Fruit fly (Drosophila melanogaster) whole organism, pupa: ENCODE measurements around the gene aurA.

Experiments used
- CG10348 ChIP-seq: fragments of 200-800 bp; sonication (Bioruptor generic); IDR thresholded peaks from 2 replicates; pipeline ENCODE4 v1.3.6; 2022; ENCODE audit warnings: missing biosample characterization, missing genetic modification characterization
- CG12605 ChIP-seq: fragments of 200-800 bp; sonication (Bioruptor generic); IDR thresholded peaks from 2 replicates; pipeline ENCODE4 v1.3.6; 2022; ENCODE audit warnings: missing biosample characterization, missing genetic modification characterization
- CG13204 ChIP-seq: fragments of 200-800 bp; sonication (Bioruptor generic); optimal IDR thresholded peaks from 2 replicates; lab custom pipeline; 2018; ENCODE audit warnings: missing biosample characterization, mild to moderate bottlenecking, missing genetic modification characterization, moderate library complexity
- CG14655 ChIP-seq: fragments of 200-800 bp; sonication (Bioruptor generic); optimal IDR thresholded peaks from 3 replicates; lab custom pipeline; 2017; ENCODE audit warnings: mild to moderate bottlenecking, missing biosample characterization, missing genetic modification reagents, missing genetic modification characterization
- CG15710 ChIP-seq: fragments of 200-800 bp; sonication (Bioruptor generic); optimal IDR thresholded peaks from 2 replicates; lab custom pipeline; 2018; ENCODE audit warnings: missing biosample characterization, mild to moderate bottlenecking, missing genetic modification characterization, moderate library complexity
- CG17806 ChIP-seq: fragments of 200-800 bp; sonication (Bioruptor generic); optimal IDR thresholded peaks from 2 replicates; lab custom pipeline; 2018; ENCODE audit warnings: missing biosample characterization, mild to moderate bottlenecking, missing genetic modification characterization, moderate library complexity
- CG32121 ChIP-seq: fragments of 200-800 bp; sonication (Bioruptor generic); IDR thresholded peaks from 2 replicates; pipeline ENCODE4 v1.3.6; 2022; ENCODE audit warnings: missing biosample characterization, missing genetic modification characterization
- CG34367 ChIP-seq: fragments of 200-800 bp; sonication (Bioruptor generic); optimal IDR thresholded peaks from 2 replicates; lab custom pipeline; 2018; ENCODE audit warnings: missing biosample characterization, mild to moderate bottlenecking, missing genetic modification characterization
- CG4496 ChIP-seq: fragments of 200-800 bp; sonication (Bioruptor generic); IDR thresholded peaks from 3 replicates; pipeline ENCODE4 v1.3.6; 2022; ENCODE audit warnings: missing biosample characterization, missing genetic modification characterization
- CG8159 ChIP-seq: fragments of 200-800 bp; sonication (Bioruptor generic); optimal IDR thresholded peaks from 3 replicates; lab custom pipeline; 2018; ENCODE audit warnings: missing biosample characterization, mild to moderate bottlenecking, missing genetic modification characterization, moderate library complexity
- CG8301 ChIP-seq: fragments of 200-800 bp; sonication (Bioruptor generic); optimal IDR thresholded peaks from 2 replicates; lab custom pipeline; 2018; ENCODE audit warnings: missing biosample characterization, mild to moderate bottlenecking, missing genetic modification characterization
- CG9948 ChIP-seq: fragments of 200-800 bp; sonication (Bioruptor generic); optimal IDR thresholded peaks from 2 replicates; lab custom pipeline; 2018; ENCODE audit warnings: missing biosample characterization, mild to moderate bottlenecking, missing genetic modification characterization, moderate library complexity
- D1 ChIP-seq: fragments of 200-800 bp; sonication (Bioruptor generic); optimal IDR thresholded peaks from 2 replicates; lab custom pipeline; 2018; ENCODE audit warnings: missing biosample characterization, mild to moderate bottlenecking, missing genetic modification characterization, moderate library complexity
- EcR ChIP-seq: fragments of 200-800 bp; sonication (Bioruptor generic); optimal IDR thresholded peaks from 3 replicates; lab custom pipeline; 2019; ENCODE audit warnings: missing biosample characterization, missing genetic modification characterization, mild to moderate bottlenecking, moderate library complexity, missing genetic modification reagents
- Ets98B ChIP-seq: fragments of 200-800 bp; sonication (Bioruptor generic); IDR thresholded peaks from 2 replicates; pipeline ENCODE4 v1.3.6; 2022; ENCODE audit warnings: missing biosample characterization, missing genetic modification characterization
- Pif1A ChIP-seq: fragments of 200-800 bp; sonication (Bioruptor generic); optimal IDR thresholded peaks from 3 replicates; lab custom pipeline; 2016; ENCODE audit warnings: missing biosample characterization, missing genetic modification characterization
- Pif1B ChIP-seq: fragments of 200-800 bp; sonication (Bioruptor generic); optimal IDR thresholded peaks from 3 replicates; lab custom pipeline; 2016; ENCODE audit warnings: missing biosample characterization, missing genetic modification characterization
- Snoo ChIP-seq: fragments of 200-800 bp; sonication (Bioruptor generic); optimal IDR thresholded peaks from 3 replicates; lab custom pipeline; 2017; ENCODE audit warnings: missing biosample characterization, mild to moderate bottlenecking, missing genetic modification characterization, inconsistent platforms
- fd96Ca ChIP-seq: fragments of 200-800 bp; sonication (Bioruptor generic); IDR thresholded peaks from 3 replicates; pipeline ENCODE4 v1.3.6; 2022; ENCODE audit warnings: missing biosample characterization, missing genetic modification characterization
- gl ChIP-seq: fragments of 200-800 bp; sonication (Bioruptor generic); optimal IDR thresholded peaks from 2 replicates; lab custom pipeline; 2018; ENCODE audit warnings: missing biosample characterization, mild to moderate bottlenecking, missing genetic modification characterization
- rn ChIP-seq: fragments of 200-800 bp; sonication (Bioruptor generic); IDR thresholded peaks from 2 replicates; pipeline ENCODE4 v1.3.6; 2022; ENCODE audit warnings: missing biosample characterization, missing genetic modification characterization

The aurA gene

DNA sequence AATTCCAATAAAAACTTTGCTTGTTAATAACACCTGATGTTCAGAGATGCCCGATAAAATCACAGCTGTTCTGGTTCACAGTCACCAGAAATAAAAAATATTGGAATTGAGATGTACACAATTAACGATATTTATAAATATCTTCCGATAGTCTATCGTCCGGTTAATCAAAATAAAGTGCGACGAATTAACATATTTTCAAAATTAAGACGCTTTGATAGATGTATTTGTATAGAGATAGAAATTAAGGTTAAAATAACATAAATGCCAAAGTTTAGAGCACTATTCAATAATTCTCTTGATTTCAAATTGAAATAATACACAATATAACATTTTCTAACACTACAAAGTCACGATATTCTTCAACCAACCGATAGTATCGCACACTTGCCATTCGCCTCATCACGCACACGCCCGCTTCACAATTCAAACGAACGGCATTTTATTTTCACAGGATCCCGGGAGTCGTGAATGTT, at the start of gene aurA, which contains the start of gene CG3281:
Gene aurA (plus strand): TSS at position 386 of the 476 bp plus-strand sequence.
Gene CG3281 (minus strand): TSS at position 67 of the 476 bp plus-strand sequence.
- TF ChIP-seq Pif1B (GFP tag; lab: Kevin White, UChicago) (no peak), CG8159 (tag; lab: Kevin White, UChicago) (peak; percentile 60), CG15710 (tag; lab: Kevin White, UChicago) (peak; percentile 64), CG34367 (tag; lab: Kevin White, UChicago) (peak; percentile 7), Ets98B (GFP tag; lab: Robert Waterston, UW) (no peak; the same call in 1 of the 2 replicates), CG8301 (peak; percentile 39), CG12605 (no peak), CG14655 (GFP tag; lab: Kevin White, UChicago) (no peak), CG32121 (GFP tag; lab: Robert Waterston, UW) (peak; percentile 21; the same call in 1 of the 2 replicates), CG9948 (tag; lab: Kevin White, UChicago) (peak; percentile 44), D1 (tag; lab: Kevin White, UChicago) (no peak), fd96Ca (GFP tag; lab: Robert Waterston, UW) (no peak), CG17806 (tag; lab: Kevin White, UChicago) (peak; percentile 44), EcR (peak; percentile 67), Snoo (tag; lab: Kevin White, UChicago) (peak; percentile 16), rn (no peak), CG13204 (GFP tag; lab: Kevin White, UChicago) (no peak), CG4496 (GFP tag; lab: Robert Waterston, UW) (peak; percentile 61; the same call in 2 of the 3 replicates)

DNA sequence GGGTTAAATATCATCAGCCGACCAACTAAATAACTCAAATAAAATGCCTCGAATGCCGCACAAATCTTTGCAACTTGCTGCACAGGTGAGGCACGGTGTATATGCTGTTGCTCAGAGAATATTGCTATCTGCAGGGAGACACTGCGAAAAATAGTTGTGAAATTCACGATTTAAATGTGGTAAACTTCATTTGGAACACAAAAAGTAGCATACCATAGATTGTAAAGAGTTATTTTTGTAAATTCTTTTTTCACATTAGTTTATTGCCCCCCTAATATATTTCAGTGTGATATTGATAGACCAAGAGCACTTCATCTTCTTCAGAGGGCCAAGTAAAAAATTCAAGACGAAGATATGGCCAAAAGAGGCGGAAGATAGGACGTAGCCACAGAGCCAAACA, 42.3 kb upstream of the aurA start:
- TF ChIP-seq Ets98B (GFP tag; lab: Robert Waterston, UW) (peak; percentile 80), CG17806 (tag; lab: Kevin White, UChicago) (peak; percentile 88), CG13204 (GFP tag; lab: Kevin White, UChicago) (peak; percentile 53), fd96Ca (GFP tag; lab: Robert Waterston, UW) (peak; percentile 72), Pif1A (GFP tag; lab: Kevin White, UChicago) (peak; percentile 83), CG32121 (GFP tag; lab: Robert Waterston, UW) (peak; percentile 74), CG8159 (tag; lab: Kevin White, UChicago) (peak; percentile 86), Snoo (tag; lab: Kevin White, UChicago) (peak; percentile 27), CG14655 (GFP tag; lab: Kevin White, UChicago) (peak; percentile 92), rn (peak; percentile 58), CG15710 (tag; lab: Kevin White, UChicago) (peak; percentile 86), Pif1B (GFP tag; lab: Kevin White, UChicago) (peak; percentile 88), D1 (tag; lab: Kevin White, UChicago) (peak; percentile 74), CG4496 (GFP tag; lab: Robert Waterston, UW) (peak; percentile 91), CG34367 (tag; lab: Kevin White, UChicago) (peak; percentile 88), gl (peak; percentile 56), CG12605 (peak; percentile 77), CG10348 (GFP tag; lab: Robert Waterston, UW) (no peak), CG9948 (tag; lab: Kevin White, UChicago) (peak; percentile 86), EcR (no peak), CG8301 (peak; percentile 89)

DNA sequence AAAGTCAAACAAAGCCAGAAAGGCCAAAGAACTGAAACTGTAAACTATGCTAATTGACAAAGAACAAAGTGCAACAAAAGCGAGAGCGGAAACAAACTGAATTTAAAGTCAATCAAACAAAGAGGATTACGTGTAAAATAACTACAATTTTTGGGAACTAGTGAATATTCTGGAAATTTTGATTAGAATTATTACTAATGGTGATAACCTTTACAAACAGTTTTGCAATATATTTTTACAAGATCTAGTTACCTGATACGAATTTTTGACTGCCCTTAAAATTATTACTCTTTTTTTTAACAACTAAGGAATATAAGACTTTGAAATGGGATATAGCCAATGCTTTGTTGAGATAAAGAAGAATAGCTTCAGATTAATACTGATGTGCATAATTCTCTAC, 32.0 kb upstream of the aurA start, which contains the start of gene CG14731:
Gene CG14731 (plus strand): TSS at position 301 of the 400 bp plus-strand sequence.
- no peak for TF ChIP-seq CG32121 (GFP tag; lab: Robert Waterston, UW)
- TF ChIP-seq, all 21 proteins: peak for 0

DNA sequence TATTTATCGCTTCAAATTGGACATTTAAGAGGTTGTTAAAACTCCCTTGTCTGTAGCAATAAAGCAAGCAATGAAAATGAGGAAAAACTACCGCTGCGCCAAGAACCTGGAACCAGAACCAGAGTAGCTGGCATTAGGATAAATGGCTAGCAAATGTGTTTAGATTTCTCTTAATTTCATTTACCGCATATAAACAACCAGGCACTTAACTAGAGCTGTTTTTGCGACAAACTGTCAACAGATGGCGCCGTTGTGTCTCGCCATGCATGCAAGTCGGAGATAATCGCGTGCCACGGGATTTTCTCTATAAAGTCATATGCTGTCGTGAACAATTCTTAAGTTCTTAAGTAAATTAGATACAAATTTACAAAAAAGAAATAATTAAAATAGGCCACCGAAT, 29.0 kb upstream of the aurA start:
- TF ChIP-seq CG15710 (tag; lab: Kevin White, UChicago) (no peak), CG9948 (tag; lab: Kevin White, UChicago) (no peak), CG13204 (GFP tag; lab: Kevin White, UChicago) (no peak), CG34367 (tag; lab: Kevin White, UChicago) (no peak), CG14655 (GFP tag; lab: Kevin White, UChicago) (no peak), CG17806 (tag; lab: Kevin White, UChicago) (no peak), CG4496 (GFP tag; lab: Robert Waterston, UW) (no peak), rn (no peak), gl (no peak), D1 (tag; lab: Kevin White, UChicago) (no peak), Pif1B (GFP tag; lab: Kevin White, UChicago) (no peak), CG12605 (no peak), Pif1A (GFP tag; lab: Kevin White, UChicago) (no peak), Ets98B (GFP tag; lab: Robert Waterston, UW) (no peak), CG32121 (GFP tag; lab: Robert Waterston, UW) (no peak), Snoo (tag; lab: Kevin White, UChicago) (no peak), fd96Ca (GFP tag; lab: Robert Waterston, UW) (no peak), CG10348 (GFP tag; lab: Robert Waterston, UW) (no peak), CG8301 (no peak)
- TF ChIP-seq, all 21 proteins: peak for 0

DNA sequence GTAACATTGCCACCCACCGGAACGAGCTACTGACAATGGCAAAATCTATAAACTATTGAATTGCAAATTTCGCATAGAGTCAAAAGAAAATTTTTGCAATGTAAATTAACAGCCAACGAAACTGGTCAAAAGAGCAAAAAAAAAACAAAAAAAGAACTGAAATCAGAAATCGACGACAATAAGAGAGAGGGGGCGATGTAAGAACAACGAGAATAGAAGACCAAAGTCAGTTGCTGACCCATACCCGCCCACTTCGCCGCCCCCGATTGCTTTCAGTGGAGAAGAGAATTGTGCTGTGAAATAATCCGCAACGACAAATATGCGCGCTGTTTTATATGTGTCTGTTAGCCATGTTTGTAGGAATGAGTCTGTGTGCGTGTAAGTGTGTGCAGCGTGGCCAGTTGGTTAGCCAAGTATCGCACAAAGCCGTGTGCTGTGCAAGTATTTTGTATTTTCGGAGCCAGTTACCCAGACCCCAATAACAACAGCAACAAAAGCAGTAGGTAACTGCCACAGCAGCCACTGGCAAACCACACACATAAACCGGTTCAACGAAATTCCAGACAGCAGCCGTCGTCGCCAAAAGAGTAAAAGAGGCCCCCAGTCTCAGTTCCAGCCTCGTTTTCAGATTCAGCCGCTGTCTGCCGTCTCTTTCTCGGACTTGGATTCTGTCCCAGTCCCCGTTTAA, 25.4 kb upstream of the aurA start:
- TF ChIP-seq CG8301 (peak; percentile 51), CG34367 (tag; lab: Kevin White, UChicago) (no peak), CG12605 (peak; percentile 57; the same call in 1 of the 2 replicates), D1 (tag; lab: Kevin White, UChicago) (peak; percentile 7), CG4496 (GFP tag; lab: Robert Waterston, UW) (peak; percentile 75), CG32121 (GFP tag; lab: Robert Waterston, UW) (peak; percentile 57), Snoo (tag; lab: Kevin White, UChicago) (no peak), CG13204 (GFP tag; lab: Kevin White, UChicago) (peak; percentile 60), Pif1B (GFP tag; lab: Kevin White, UChicago) (peak; percentile 12), CG14655 (GFP tag; lab: Kevin White, UChicago) (peak; percentile 64), CG8159 (tag; lab: Kevin White, UChicago) (peak; percentile 58), rn (peak; percentile 65), CG17806 (tag; lab: Kevin White, UChicago) (peak; percentile 69), fd96Ca (GFP tag; lab: Robert Waterston, UW) (peak; percentile 88), CG9948 (tag; lab: Kevin White, UChicago) (peak; percentile 34), gl (no peak), Ets98B (GFP tag; lab: Robert Waterston, UW) (peak; percentile 72), Pif1A (GFP tag; lab: Kevin White, UChicago) (peak; percentile 10), CG15710 (tag; lab: Kevin White, UChicago) (peak; percentile 18), EcR (peak; percentile 64), CG10348 (GFP tag; lab: Robert Waterston, UW) (no peak)
